Worm (Caenorhabditis elegans): ENCODE results near the gene fbxa-220.

DNA sequence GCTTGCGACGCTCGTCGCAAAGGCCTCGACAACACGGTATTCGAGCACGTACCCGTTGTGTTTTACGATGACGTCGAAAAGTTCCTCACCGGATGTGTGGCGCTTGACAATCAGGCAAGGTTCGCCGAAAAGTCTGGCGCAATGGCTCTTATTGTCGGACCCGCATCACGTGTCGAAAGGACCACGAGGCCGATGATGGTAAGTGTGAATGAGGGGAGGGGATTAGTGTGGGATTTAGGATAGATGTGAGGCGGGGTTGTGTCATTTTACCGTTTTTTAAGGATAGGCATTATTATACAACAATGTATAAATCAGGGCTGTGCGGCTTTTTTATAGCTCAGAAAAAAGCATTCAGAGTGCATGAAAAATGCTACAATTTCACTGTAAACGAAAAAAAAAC, 24.2 kb downstream of the fbxa-220 start:
- TF ChIP-seq lin-39 (tag; optimal IDR thresholded peaks at IDR 0.05) (no peak), elt-3 (tag; optimal IDR thresholded peaks at IDR 0.05) (no peak), nhr-11 (tag; optimal IDR thresholded peaks at IDR 0.05) (no peak), ztf-11 (tag; optimal IDR thresholded peaks at IDR 0.05) (no peak), gmeb-1 (tag; optimal IDR thresholded peaks at IDR 0.05) (no peak), lsy-2 (tag; optimal IDR thresholded peaks at IDR 0.05) (no peak), blmp-1 (tag; optimal IDR thresholded peaks at IDR 0.05; ENCODE audit: insufficient read depth) (no peak), unc-55 (GFP tag; optimal IDR thresholded peaks at IDR 0.05) (no peak), nhr-25 (tag; optimal IDR thresholded peaks at IDR 0.05) (no peak), egl-27 (tag; optimal IDR thresholded peaks at IDR 0.05) (no peak), ama-1 (optimal IDR thresholded peaks at IDR 0.05) (no peak), snpc-4 (tag; optimal IDR thresholded peaks at IDR 0.05) (no peak)
